Fruit fly (Drosophila melanogaster): ENCODE data around the gene t-cup.

t-cup gene

dm6 chr2L:12499189-12499588, 2.1 kb upstream of the t-cup start:
- TF ChIP-seq CG12768 (GFP tag; optimal IDR thresholded peaks at IDR 0.05) = no peak
- no peak for TF ChIP-seq CG11617 (GFP tag; optimal IDR thresholded peaks at IDR 0.05)
- TF ChIP-seq cic (GFP tag; optimal IDR thresholded peaks at IDR 0.05) = no peak
- no peak for TF ChIP-seq Mnt (GFP tag; optimal IDR thresholded peaks at IDR 0.05)
- TF ChIP-seq bab1 (GFP tag; optimal IDR thresholded peaks at IDR 0.05) = no peak
- TF ChIP-seq ovo (GFP tag; optimal IDR thresholded peaks at IDR 0.05) = no peak
- TF ChIP-seq Clk (GFP tag; optimal IDR thresholded peaks at IDR 0.05) = no peak
- no peak for TF ChIP-seq kay (GFP tag; ENCODE audit: borderline replicate concordance)
- TF ChIP-seq toe (GFP tag; optimal IDR thresholded peaks at IDR 0.05) = no peak
- TF ChIP-seq CG7101 (tag; optimal IDR thresholded peaks at IDR 0.05) = no peak
- TF ChIP-seq CG5204 (GFP tag; optimal IDR thresholded peaks at IDR 0.05) = no peak

dm6 chr2L:12498538-12498937, 1.4 kb upstream of the t-cup start:
- TF ChIP-seq CG1620 (GFP tag; optimal IDR thresholded peaks at IDR 0.05) = no peak
- TF ChIP-seq CG5204 (GFP tag; optimal IDR thresholded peaks at IDR 0.05) = no peak
- TF ChIP-seq CG11617 (GFP tag; optimal IDR thresholded peaks at IDR 0.05) = no peak
- TF ChIP-seq Crg-1 (GFP tag; optimal IDR thresholded peaks at IDR 0.05) = no peak
- TF ChIP-seq cnc (optimal IDR thresholded peaks at IDR 0.05) = no peak
- no peak for TF ChIP-seq Hr96 (GFP tag; optimal IDR thresholded peaks at IDR 0.05)
- TF ChIP-seq ovo (GFP tag; optimal IDR thresholded peaks at IDR 0.05) = no peak
- TF ChIP-seq tj (GFP tag; optimal IDR thresholded peaks at IDR 0.05) = no peak
- TF ChIP-seq cic (GFP tag; optimal IDR thresholded peaks at IDR 0.05) = no peak
- no peak for TF ChIP-seq CG33017 (tag; optimal IDR thresholded peaks at IDR 0.05)
- no peak for TF ChIP-seq CG7101 (tag; optimal IDR thresholded peaks at IDR 0.05)

DNA sequence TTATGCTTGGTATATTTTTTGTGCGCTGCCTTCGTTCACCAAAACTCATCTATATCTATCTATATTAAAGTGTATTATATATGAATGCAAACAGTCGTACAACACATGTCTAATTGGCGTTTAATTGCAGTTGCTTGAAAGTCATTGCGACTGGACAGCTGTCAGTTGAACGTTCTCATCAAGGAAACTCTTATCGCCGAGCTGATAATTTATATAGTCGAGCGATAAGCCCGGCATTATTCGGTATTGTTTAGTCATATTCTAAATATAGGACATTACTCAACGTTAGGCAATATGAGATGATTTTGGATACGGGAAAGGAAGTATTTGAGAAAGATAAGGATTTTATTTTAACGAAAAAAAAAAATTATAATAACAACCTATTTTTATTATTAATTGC, 1.9 kb downstream of the t-cup start:
- TF ChIP-seq cnc (optimal IDR thresholded peaks at IDR 0.05) (peak in 1 of 2 experiments; percentile 5), ovo (GFP tag; optimal IDR thresholded peaks at IDR 0.05) (no peak), Clk (GFP tag; optimal IDR thresholded peaks at IDR 0.05) (no peak), kay (GFP tag; ENCODE audit: borderline replicate concordance) (peak; percentile 35), cic (GFP tag; optimal IDR thresholded peaks at IDR 0.05) (peak; percentile 56)

dm6 chr2L:12493771-12494317, 3.3 kb downstream of the t-cup start:
- TF ChIP-seq Mnt (GFP tag; optimal IDR thresholded peaks at IDR 0.05) (no peak), CG33017 (tag; optimal IDR thresholded peaks at IDR 0.05) (peak; percentile 62), CG7101 (tag; optimal IDR thresholded peaks at IDR 0.05) (no peak), CG5204 (GFP tag; optimal IDR thresholded peaks at IDR 0.05) (peak; percentile 28), CG11617 (GFP tag; optimal IDR thresholded peaks at IDR 0.05) (peak; percentile 5), ovo (GFP tag; optimal IDR thresholded peaks at IDR 0.05) (no peak), CG12768 (GFP tag; optimal IDR thresholded peaks at IDR 0.05) (peak; percentile 63), pad (GFP tag; optimal IDR thresholded peaks at IDR 0.05) (no peak), Clk (GFP tag; optimal IDR thresholded peaks at IDR 0.05) (no peak), Hr96 (GFP tag; optimal IDR thresholded peaks at IDR 0.05) (no peak), cic (GFP tag; optimal IDR thresholded peaks at IDR 0.05) (peak; percentile 59), kay (GFP tag; ENCODE audit: borderline replicate concordance) (peak; percentile 57), cnc (optimal IDR thresholded peaks at IDR 0.05) (no peak)

DNA sequence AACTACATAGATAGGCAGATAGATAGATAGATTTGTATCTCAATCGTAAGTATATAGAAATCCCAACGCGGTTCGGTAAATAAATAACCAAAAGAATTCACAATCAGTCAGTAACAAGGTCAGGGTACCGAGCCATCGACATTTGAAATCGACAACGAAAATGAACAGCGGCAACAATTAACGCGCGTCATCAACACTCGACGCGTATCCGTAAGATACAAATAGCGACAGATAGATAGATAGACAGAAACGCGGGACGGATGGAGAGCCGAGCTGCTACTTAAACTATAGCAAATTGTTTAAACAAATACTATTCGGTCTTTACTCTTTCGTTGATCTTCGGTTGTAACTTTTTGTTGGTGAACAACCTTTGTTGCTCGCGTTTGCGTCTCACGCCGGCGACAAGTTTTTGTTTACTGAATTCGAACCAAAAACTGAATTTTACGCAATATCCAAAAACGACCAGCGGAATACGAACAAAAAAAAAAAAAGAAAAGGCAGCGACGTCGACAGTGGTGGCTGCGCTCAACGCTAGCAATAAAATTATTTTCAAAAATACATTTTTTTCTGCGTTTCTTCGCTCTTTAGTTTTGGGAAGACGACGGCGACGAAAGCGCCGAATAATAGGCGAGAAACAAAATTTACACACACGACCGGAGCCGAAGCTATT, 3.9 kb downstream of the t-cup start:
- TF ChIP-seq CG5204 (GFP tag; optimal IDR thresholded peaks at IDR 0.05) (no peak), CG12768 (GFP tag; optimal IDR thresholded peaks at IDR 0.05) (no peak), toe (GFP tag; optimal IDR thresholded peaks at IDR 0.05) (no peak), tj (GFP tag; optimal IDR thresholded peaks at IDR 0.05) (peak; percentile 23), CG7045 (GFP tag; optimal IDR thresholded peaks at IDR 0.05) (no peak), bab1 (GFP tag; optimal IDR thresholded peaks at IDR 0.05) (no peak), kay (GFP tag; ENCODE audit: borderline replicate concordance) (peak; percentile 96), cnc (optimal IDR thresholded peaks at IDR 0.05) (no peak), ovo (GFP tag; optimal IDR thresholded peaks at IDR 0.05) (no peak), CG1620 (GFP tag; optimal IDR thresholded peaks at IDR 0.05) (no peak), pad (GFP tag; optimal IDR thresholded peaks at IDR 0.05) (no peak), cic (GFP tag; optimal IDR thresholded peaks at IDR 0.05) (no peak), CG11617 (GFP tag; optimal IDR thresholded peaks at IDR 0.05) (no peak), Clk (GFP tag; optimal IDR thresholded peaks at IDR 0.05) (no peak), CG14711 (tag; optimal IDR thresholded peaks at IDR 0.05) (no peak), Crg-1 (GFP tag; optimal IDR thresholded peaks at IDR 0.05) (no peak), Mnt (GFP tag; optimal IDR thresholded peaks at IDR 0.05) (peak; percentile 25), Hr96 (GFP tag; optimal IDR thresholded peaks at IDR 0.05) (no peak), CG7101 (tag; optimal IDR thresholded peaks at IDR 0.05) (no peak), CG33017 (tag; optimal IDR thresholded peaks at IDR 0.05) (no peak)

dm6 chr2L:12489470-12489869, 7.7 kb downstream of the t-cup start:
- no peak for TF ChIP-seq CG1620 (GFP tag; optimal IDR thresholded peaks at IDR 0.05)
- no peak for TF ChIP-seq ovo (GFP tag; optimal IDR thresholded peaks at IDR 0.05)
- no peak for TF ChIP-seq CG33017 (tag; optimal IDR thresholded peaks at IDR 0.05)
- no peak for TF ChIP-seq cnc (optimal IDR thresholded peaks at IDR 0.05)
- TF ChIP-seq CG5204 (GFP tag; optimal IDR thresholded peaks at IDR 0.05) = no peak
- no peak for TF ChIP-seq pad (GFP tag; optimal IDR thresholded peaks at IDR 0.05)
- no peak for TF ChIP-seq CG7045 (GFP tag; optimal IDR thresholded peaks at IDR 0.05)
- no peak for TF ChIP-seq Crg-1 (GFP tag; optimal IDR thresholded peaks at IDR 0.05)
- TF ChIP-seq CG12768 (GFP tag; optimal IDR thresholded peaks at IDR 0.05) = no peak

All from whole organism, adult.